Worm (Caenorhabditis elegans): Measurements from ENCODE around the gene C16C10.4.

C16C10.4 gene

DNA sequence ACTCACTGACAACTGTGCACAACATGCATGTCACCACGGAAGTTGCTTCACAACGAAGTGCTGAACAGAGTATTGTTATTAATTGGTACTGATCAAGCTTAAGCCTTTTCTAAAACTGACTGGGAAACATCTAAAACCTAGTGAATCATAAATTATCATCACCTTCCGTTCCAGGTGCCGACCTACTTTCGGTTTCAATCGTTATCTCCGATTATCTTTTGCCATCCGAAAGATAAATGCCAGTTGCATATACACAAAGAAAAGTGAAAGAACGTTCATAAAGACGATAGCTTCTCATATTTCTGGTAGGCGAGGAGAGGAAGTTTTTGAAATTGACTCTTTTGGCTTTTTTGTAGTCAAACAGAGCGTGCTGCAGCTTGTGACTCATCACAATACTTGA lies 18.5 kb downstream of the C16C10.4 start (continued):
- no peak for TF ChIP-seq ahr-1 (tag; optimal IDR thresholded peaks at IDR 0.05)

DNA sequence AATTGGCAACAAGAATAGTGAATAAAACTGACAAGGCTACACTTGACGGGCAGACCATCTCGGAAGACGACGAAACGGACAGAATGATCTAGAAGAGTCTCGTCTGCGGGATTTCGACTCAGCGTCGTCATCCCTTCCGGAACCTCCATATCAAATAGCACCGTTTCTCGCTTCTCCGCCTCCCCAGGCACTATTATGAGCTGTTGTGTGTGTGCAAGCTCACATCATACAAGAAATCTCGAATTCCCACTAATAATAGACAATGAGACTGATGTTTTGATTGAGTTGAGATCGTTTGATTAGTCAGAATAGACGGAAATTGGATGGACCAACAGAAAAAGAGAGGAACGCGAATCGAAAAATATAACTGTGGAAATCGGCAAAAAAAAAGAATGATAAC lies 19.1 kb downstream of the C16C10.4 start, which contains the start of gene spp-28:
TSS of gene spp-28 (minus strand) at position 101 of the 400 bp plus-strand sequence.
- TF ChIP-seq C08G9.2 (tag; optimal IDR thresholded peaks at IDR 0.05) = no peak
- no peak for TF ChIP-seq elt-2 (tag; optimal IDR thresholded peaks at IDR 0.05)
- no peak for TF ChIP-seq pros-1 (tag; optimal IDR thresholded peaks at IDR 0.05)
- no peak for TF ChIP-seq unc-55 (GFP tag; optimal IDR thresholded peaks at IDR 0.05)
- no peak for TF ChIP-seq che-1 (tag; optimal IDR thresholded peaks at IDR 0.05)
- TF ChIP-seq tbx-7 (tag; optimal IDR thresholded peaks at IDR 0.05) = no peak
- no peak for TF ChIP-seq ets-4 (tag; optimal IDR thresholded peaks at IDR 0.05)
- TF ChIP-seq ceh-48 (tag; optimal IDR thresholded peaks at IDR 0.05) = no peak

DNA sequence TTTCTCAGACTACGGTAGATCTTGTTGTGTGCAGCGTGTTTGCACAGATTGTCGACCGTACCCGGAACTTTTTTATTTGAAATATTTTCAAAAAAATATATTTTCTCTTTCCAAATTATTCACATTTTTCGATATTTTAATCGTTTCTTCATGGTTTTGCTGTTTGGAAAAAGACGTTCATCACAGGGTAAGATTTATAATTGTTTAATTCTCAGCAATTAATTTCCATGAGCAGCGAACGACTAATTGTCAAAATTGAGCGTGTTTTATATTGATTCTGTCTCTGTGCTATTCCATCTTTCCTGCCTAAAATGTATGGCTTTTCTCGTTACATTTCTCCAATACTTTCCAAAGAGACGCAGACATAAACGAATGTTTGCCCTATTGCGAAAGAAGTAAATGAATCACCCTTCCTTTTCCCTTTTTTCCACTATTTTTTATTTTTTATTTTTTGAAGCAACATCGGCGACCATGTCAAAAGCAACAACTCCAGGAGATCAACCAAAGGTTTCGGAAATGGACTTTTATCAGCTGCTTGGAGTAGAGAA lies 20.0 kb downstream of the C16C10.4 start, which contains the start of gene dnj-16:
TSS of gene dnj-16 (plus strand) at position 51 of the 548 bp plus-strand sequence.
- TF ChIP-seq ahr-1 (tag; optimal IDR thresholded peaks at IDR 0.05) (no peak), nfya-1 (tag; optimal IDR thresholded peaks at IDR 0.05) (peak; percentile 4), hlh-30 (tag; optimal IDR thresholded peaks at IDR 0.05; ENCODE audit: insufficient read depth) (no peak), pha-4 (tag; optimal IDR thresholded peaks at IDR 0.05) (no peak), ets-4 (tag; optimal IDR thresholded peaks at IDR 0.05) (no peak), ceh-31 (tag; optimal IDR thresholded peaks at IDR 0.05) (peak; percentile 52), ceh-18 (tag; optimal IDR thresholded peaks at IDR 0.05) (no peak), hlh-13 (GFP tag; optimal IDR thresholded peaks at IDR 0.05) (no peak), tbx-7 (tag; optimal IDR thresholded peaks at IDR 0.05) (no peak), Y22D7AL.16 (tag; optimal IDR thresholded peaks at IDR 0.05) (no peak), syd-9 (tag; optimal IDR thresholded peaks at IDR 0.05) (no peak), nhr-232 (tag; optimal IDR thresholded peaks at IDR 0.05) (no peak), ceh-24 (tag; optimal IDR thresholded peaks at IDR 0.05) (no peak), ceh-30 (tag; optimal IDR thresholded peaks at IDR 0.05) (no peak), pat-9 (tag; optimal IDR thresholded peaks at IDR 0.05) (no peak), ref-2 (tag; optimal IDR thresholded peaks at IDR 0.05) (no peak), elt-2 (tag; optimal IDR thresholded peaks at IDR 0.05) (no peak), madf-2 (tag; optimal IDR thresholded peaks at IDR 0.05) (no peak), ama-1 (optimal IDR thresholded peaks at IDR 0.05) (no peak), dve-1 (tag; optimal IDR thresholded peaks at IDR 0.05) (no peak), dmd-4 (tag; optimal IDR thresholded peaks at IDR 0.05; ENCODE audit: borderline replicate concordance) (no peak), unc-86 (tag; optimal IDR thresholded peaks at IDR 0.05) (no peak), ceh-48 (tag; optimal IDR thresholded peaks at IDR 0.05) (peak; percentile 61), lim-6 (tag; optimal IDR thresholded peaks at IDR 0.05) (no peak), npax-4 (tag; optimal IDR thresholded peaks at IDR 0.05) (no peak), F13H6.1 (tag; optimal IDR thresholded peaks at IDR 0.05) (no peak), sdc-2 (tag; optimal IDR thresholded peaks at IDR 0.05) (no peak), lin-11 (tag; optimal IDR thresholded peaks at IDR 0.05) (no peak), unc-42 (tag; optimal IDR thresholded peaks at IDR 0.05) (peak; percentile 58), sox-2 (GFP tag; IDR thresholded peaks at IDR 0.05) (no peak), pros-1 (tag; optimal IDR thresholded peaks at IDR 0.05) (no peak), T23F11.4 (GFP tag; optimal IDR thresholded peaks at IDR 0.05) (no peak), che-1 (tag; optimal IDR thresholded peaks at IDR 0.05) (no peak), hlh-8 (tag; optimal IDR thresholded peaks at IDR 0.05) (no peak), ttx-3 (tag; optimal IDR thresholded peaks at IDR 0.05) (no peak), ceh-2 (tag; optimal IDR thresholded peaks at IDR 0.05) (no peak), unc-55 (GFP tag; optimal IDR thresholded peaks at IDR 0.05) (peak; percentile 26), K02D7.2 (tag; optimal IDR thresholded peaks at IDR 0.05) (no peak), ceh-9 (tag; optimal IDR thresholded peaks at IDR 0.05) (no peak), pqm-1 (tag; optimal IDR thresholded peaks at IDR 0.05) (no peak)

Data from whole organism, late embryonic.